Fruit fly (Drosophila melanogaster): ENCODE results near the gene CG5199.
A peak's percentile ranks its signal among the peaks of the same experiment; 100 is the strongest.

The CG5199 gene

dm6 chr3L:20402665-20403492, 49.8 kb downstream of the CG5199 start (continued):
- TF ChIP-seq CG4404 (GFP tag; IDR thresholded peaks at IDR 0.05) (peak; percentile 87), CG6813 (GFP tag; optimal IDR thresholded peaks at IDR 0.05) (peak; percentile 15), CG18262 (tag; optimal IDR thresholded peaks at IDR 0.05) (peak; percentile 72), CG9437 (GFP tag; optimal IDR thresholded peaks at IDR 0.05) (no peak), CG10959 (GFP tag; IDR thresholded peaks at IDR 0.05) (0 out of 2 replicates have a peak, but pooled peaks have one; percentile 66), CG1233 (GFP tag; optimal IDR thresholded peaks at IDR 0.05) (peak; percentile 7), tup (GFP tag; optimal IDR thresholded peaks at IDR 0.05) (no peak), lmd (GFP tag; IDR thresholded peaks at IDR 0.05) (peak; percentile 28; the same call in 1 of the 2 replicates), z (GFP tag; IDR thresholded peaks at IDR 0.05) (no peak), gce (GFP tag; IDR thresholded peaks at IDR 0.05) (no peak), Hr78 (GFP tag; optimal IDR thresholded peaks at IDR 0.05) (no peak), tna (GFP tag; IDR thresholded peaks at IDR 0.05; ENCODE audit: partially characterized antibody) (no peak), ato (GFP tag; IDR thresholded peaks at IDR 0.05; ENCODE audit: partially characterized antibody) (no peak), CG9876 (GFP tag; optimal IDR thresholded peaks at IDR 0.05) (no peak), ERR (GFP tag; optimal IDR thresholded peaks at IDR 0.05) (no peak), CG18764 (GFP tag; optimal IDR thresholded peaks at IDR 0.05) (no peak), tx (GFP tag; optimal IDR thresholded peaks at IDR 0.05) (peak; percentile 10), gro (GFP tag; optimal IDR thresholded peaks at IDR 0.05) (no peak), Mrtf (GFP tag; IDR thresholded peaks at IDR 0.05) (no peak), CG1832 (GFP tag; optimal IDR thresholded peaks at IDR 0.05) (no peak), Sry-δ (GFP tag; optimal IDR thresholded peaks at IDR 0.05) (no peak), fd96Cb (tag; optimal IDR thresholded peaks at IDR 0.05) (peak; percentile 12), fru (optimal IDR thresholded peaks at IDR 0.05) (no peak), CG11398 (GFP tag; optimal IDR thresholded peaks at IDR 0.05) (no peak), twi (tag; optimal IDR thresholded peaks at IDR 0.05) (peak; percentile 85), crol (GFP tag; IDR thresholded peaks at IDR 0.05) (no peak), NFAT (GFP tag; IDR thresholded peaks at IDR 0.05) (no peak), CoRest (tag; optimal IDR thresholded peaks at IDR 0.05) (peak; percentile 30), CG11093 (GFP tag; IDR thresholded peaks at IDR 0.05) (no peak), CG10565 (GFP tag; optimal IDR thresholded peaks at IDR 0.05) (no peak), Awh (GFP tag; IDR thresholded peaks at IDR 0.05) (no peak), al (GFP tag; IDR thresholded peaks at IDR 0.05) (no peak), CG2875 (GFP tag; optimal IDR thresholded peaks at IDR 0.05) (no peak), CG3163 (GFP tag; optimal IDR thresholded peaks at IDR 0.05) (no peak), CG30403 (GFP tag; optimal IDR thresholded peaks at IDR 0.05) (peak; percentile 8), CG10147 (GFP tag; optimal IDR thresholded peaks at IDR 0.05) (no peak), Kr (GFP tag; optimal IDR thresholded peaks at IDR 0.05) (no peak), CG15479 (GFP tag; optimal IDR thresholded peaks at IDR 0.05) (peak; percentile 100), Atf3 (GFP tag; optimal IDR thresholded peaks at IDR 0.05) (no peak), NK7.1 (GFP tag; optimal IDR thresholded peaks at IDR 0.05) (no peak), CG5953 (GFP tag; IDR thresholded peaks at IDR 0.05) (no peak), Sin3A (optimal IDR thresholded peaks at IDR 0.05) (no peak), CG13775 (GFP tag; optimal IDR thresholded peaks at IDR 0.05) (peak; percentile 45), knrl (GFP tag; IDR thresholded peaks at IDR 0.05; ENCODE audit: partially characterized antibody) (no peak), E2f1 (GFP tag; IDR thresholded peaks at IDR 0.05) (no peak), amos (GFP tag; IDR thresholded peaks at IDR 0.05; ENCODE audit: partially characterized antibody) (0 out of 2 replicates have a peak, but pooled peaks have one; percentile 39), CG6654 (GFP tag; optimal IDR thresholded peaks at IDR 0.05) (no peak), Oli (tag; optimal IDR thresholded peaks at IDR 0.05) (peak; percentile 32), CG34376 (GFP tag; optimal IDR thresholded peaks at IDR 0.05) (no peak), CG33213 (GFP tag; optimal IDR thresholded peaks at IDR 0.05) (no peak)
